Worm (Caenorhabditis elegans): ENCODE measurements around the gene cpt-1.

cpt-1 gene

ce11 chrII:12805161-12805560 is 8.9 kb upstream of the cpt-1 start, which contains the start of the genes Y46G5A.18 and Y46G5A.47:
Gene Y46G5A.18 (minus strand): TSS chrII:12805261.
Gene Y46G5A.47 (minus strand): TSS chrII:12805306.
- TF ChIP-seq unc-62 (GFP tag; optimal IDR thresholded peaks at IDR 0.05): no peak

ce11 chrII:12799927-12800522 is 3.8 kb upstream of the cpt-1 start:
- no peak for TF ChIP-seq unc-62 (GFP tag; optimal IDR thresholded peaks at IDR 0.05)

- TF ChIP-seq unc-62 (GFP tag; optimal IDR thresholded peaks at IDR 0.05): no peak
Observed at ce11 chrII:12799364-12799763, 3.1 kb upstream of the cpt-1 start.

- TF ChIP-seq unc-62 (GFP tag; optimal IDR thresholded peaks at IDR 0.05): no peak
Observed at ce11 chrII:12798814-12799213, 2.6 kb upstream of the cpt-1 start.

ce11 chrII:12797211-12797794 is 1.1 kb upstream of the cpt-1 start:
- no peak for TF ChIP-seq unc-62 (GFP tag; optimal IDR thresholded peaks at IDR 0.05)

- TF ChIP-seq unc-62 (GFP tag; optimal IDR thresholded peaks at IDR 0.05): no peak
Observed at ce11 chrII:12795188-12795587, 1.1 kb downstream of the cpt-1 start.

- no peak for TF ChIP-seq unc-62 (GFP tag; optimal IDR thresholded peaks at IDR 0.05)
Observed at ce11 chrII:12790392-12790791, 5.9 kb downstream of the cpt-1 start.

- TF ChIP-seq unc-62 (GFP tag; optimal IDR thresholded peaks at IDR 0.05): no peak
Observed at ce11 chrII:12789497-12789896, 6.8 kb downstream of the cpt-1 start.

- TF ChIP-seq unc-62 (GFP tag; optimal IDR thresholded peaks at IDR 0.05): no peak
Observed at ce11 chrII:12787831-12788248, 8.4 kb downstream of the cpt-1 start, which contains the start of gene alkb-7. Gene alkb-7 (minus strand): TSS chrII:12788153.

ce11 chrII:12785391-12785790 is 10.9 kb downstream of the cpt-1 start, which contains the start of gene Y46G5A.15:
Gene Y46G5A.15 (minus strand): TSS chrII:12785416.
- TF ChIP-seq unc-62 (GFP tag; optimal IDR thresholded peaks at IDR 0.05): no peak

ce11 chrII:12776379-12776778 is 19.9 kb downstream of the cpt-1 start, which contains the start of gene Y46G5A.34:
Gene Y46G5A.34 (plus strand): TSS chrII:12776679.
- no peak for TF ChIP-seq unc-62 (GFP tag; optimal IDR thresholded peaks at IDR 0.05)

ce11 chrII:12774402-12774801 is 21.9 kb downstream of the cpt-1 start, which contains the start of gene Y46G5A.14:
Gene Y46G5A.14 (plus strand): TSS chrII:12774702.
- no peak for TF ChIP-seq unc-62 (GFP tag; optimal IDR thresholded peaks at IDR 0.05)

- TF ChIP-seq unc-62 (GFP tag; optimal IDR thresholded peaks at IDR 0.05): no peak
Observed at ce11 chrII:12769947-12770346, 26.3 kb downstream of the cpt-1 start.

ce11 chrII:12768167-12768712 is 28.0 kb downstream of the cpt-1 start, which contains the start of the genes vps-2 and tiar-2:
Gene vps-2 (minus strand): TSS chrII:12768217.
Gene tiar-2 (plus strand): TSS chrII:12768686.
- no peak for TF ChIP-seq unc-62 (GFP tag; optimal IDR thresholded peaks at IDR 0.05)

- TF ChIP-seq unc-62 (GFP tag; optimal IDR thresholded peaks at IDR 0.05): no peak
Observed at ce11 chrII:12767258-12767824, 28.9 kb downstream of the cpt-1 start.

- no peak for TF ChIP-seq unc-62 (GFP tag; optimal IDR thresholded peaks at IDR 0.05)
Observed at ce11 chrII:12766443-12767188, 29.6 kb downstream of the cpt-1 start.
